Fruit fly (Drosophila melanogaster): ENCODE data around the gene CG10600.

Gene CG10600

dm6 chr2L:18858661-18859532, 19.4 kb upstream of the CG10600 start, which contains the start of the genes CG10602 and mRpL13 (continued):
- TF ChIP-seq Eip74EF (GFP tag; optimal IDR thresholded peaks at IDR 0.05) (no peak), sima (GFP tag; optimal IDR thresholded peaks at IDR 0.05) (no peak), CG31388 (GFP tag; optimal IDR thresholded peaks at IDR 0.05) (no peak), Dek (tag; optimal IDR thresholded peaks at IDR 0.05) (peak; percentile 78), insv (GFP tag; optimal IDR thresholded peaks at IDR 0.05) (peak; percentile 98 to 100), CG31224 (GFP tag; IDR thresholded peaks at IDR 0.05) (no peak), fd3F (GFP tag; optimal IDR thresholded peaks at IDR 0.05) (no peak), chn (GFP tag; optimal IDR thresholded peaks at IDR 0.05) (no peak), BtbVII (GFP tag; optimal IDR thresholded peaks at IDR 0.05) (no peak), NC2β (GFP tag; optimal IDR thresholded peaks at IDR 0.05) (peak; percentile 38), MESR4 (GFP tag; optimal IDR thresholded peaks at IDR 0.05) (peak; percentile 57), Camta (GFP tag; optimal IDR thresholded peaks at IDR 0.05) (no peak), gcm2 (GFP tag; optimal IDR thresholded peaks at IDR 0.05) (no peak), chinmo (GFP tag; IDR thresholded peaks at IDR 0.05; ENCODE audit: partially characterized antibody) (peak; percentile 75; the same call in 1 of the 4 replicates), fd64A (GFP tag; optimal IDR thresholded peaks at IDR 0.05) (no peak), otp (GFP tag; IDR thresholded peaks at IDR 0.05) (no peak), lilli (GFP tag; optimal IDR thresholded peaks at IDR 0.05) (peak; percentile 22), Drgx (GFP tag; IDR thresholded peaks at IDR 0.05) (no peak), ems (GFP tag; optimal IDR thresholded peaks at IDR 0.05) (no peak), gt (GFP tag; IDR thresholded peaks at IDR 0.05) (no peak), hbn (GFP tag; IDR thresholded peaks at IDR 0.05; ENCODE audit: partially characterized antibody) (no peak), CG9609 (GFP tag; optimal IDR thresholded peaks at IDR 0.05) (peak; percentile 49), jumu (GFP tag; optimal IDR thresholded peaks at IDR 0.05) (peak; percentile 8), ind (GFP tag; optimal IDR thresholded peaks at IDR 0.05) (no peak), zfh2 (GFP tag; optimal IDR thresholded peaks at IDR 0.05) (peak; percentile 39), dm (GFP tag; optimal IDR thresholded peaks at IDR 0.05) (no peak), z (GFP tag; IDR thresholded peaks at IDR 0.05) (peak; percentile 15; the same call in 1 of the 3 replicates), org-1 (GFP tag; optimal IDR thresholded peaks at IDR 0.05) (no peak), CG4820 (GFP tag; optimal IDR thresholded peaks at IDR 0.05) (no peak), CG43689 (GFP tag; IDR thresholded peaks at IDR 0.05) (no peak), CG15011 (GFP tag; optimal IDR thresholded peaks at IDR 0.05) (no peak), hb (GFP tag; IDR thresholded peaks at IDR 0.05; ENCODE audit: partially characterized antibody) (no peak), HmgD (GFP tag; optimal IDR thresholded peaks at IDR 0.05) (peak; percentile 91), CG7271 (tag; optimal IDR thresholded peaks at IDR 0.05) (no peak), CG2120 (GFP tag; optimal IDR thresholded peaks at IDR 0.05) (peak; percentile 46), mam (GFP tag; optimal IDR thresholded peaks at IDR 0.05) (no peak), Xrp1 (GFP tag; IDR thresholded peaks at IDR 0.05) (0 out of 2 replicates have a peak, but pooled peaks have one; percentile 4), CG6272 (GFP tag; IDR thresholded peaks at IDR 0.05) (no peak), CG1024 (GFP tag; IDR thresholded peaks at IDR 0.05) (no peak), zen (tag; optimal IDR thresholded peaks at IDR 0.05) (peak; percentile 84), Doc2 (GFP tag; IDR thresholded peaks at IDR 0.05) (no peak), Asciz (GFP tag; optimal IDR thresholded peaks at IDR 0.05) (no peak), CG30431 (GFP tag; optimal IDR thresholded peaks at IDR 0.05) (no peak), HmgZ (tag; optimal IDR thresholded peaks at IDR 0.05) (peak; percentile 77), CG7556 (GFP tag; optimal IDR thresholded peaks at IDR 0.05) (no peak), B-H2 (GFP tag; optimal IDR thresholded peaks at IDR 0.05) (peak; percentile 9), CG12071 (GFP tag; optimal IDR thresholded peaks at IDR 0.05) (no peak), fru (optimal IDR thresholded peaks at IDR 0.05) (no peak), Myb (GFP tag; optimal IDR thresholded peaks at IDR 0.05) (peak; percentile 72), emc (GFP tag; optimal IDR thresholded peaks at IDR 0.05) (no peak)

Measured in whole organism, embryonic.